Fruit fly (Drosophila melanogaster) whole organism, wandering third instar larva: Measurements from ENCODE around the gene Graf.

Source experiments
- Dif ChIP-seq: fragments of 200-275, 200-300 bp; sonication (Bioruptor generic); optimal IDR thresholded peaks from 2 replicates; lab custom pipeline; 2018; ENCODE audit warnings: missing biosample characterization, missing genetic modification characterization; ENCODE audit not compliant: partially characterized antibody
- N ChIP-seq: fragments of >200 bp; optimal IDR thresholded peaks from 2 replicates; lab custom pipeline; 2018; ENCODE audit warnings: missing biosample characterization, missing external identifiers, missing genetic modification characterization
- Vsx2 ChIP-seq: fragments of 200-300, 225-300 bp; sonication (Bioruptor generic); optimal IDR thresholded peaks from 2 replicates; lab custom pipeline; 2018; ENCODE audit warnings: missing biosample characterization, missing genetic modification characterization; ENCODE audit not compliant: partially characterized antibody
- fru ChIP-seq: fragments of 200-800 bp; sonication (Bioruptor generic); optimal IDR thresholded peaks from 3 replicates; lab custom pipeline; 2016; ENCODE audit warnings: missing biosample characterization, mild to moderate bottlenecking, missing genetic modification characterization
- h ChIP-seq: fragments of 200-800 bp; sonication (Bioruptor generic); optimal IDR thresholded peaks from 3 replicates; lab custom pipeline; 2016; ENCODE audit warnings: missing biosample characterization, mild to moderate bottlenecking, missing genetic modification characterization
- psq ChIP-seq: fragments of 200-800 bp; sonication (Bioruptor generic); optimal IDR thresholded peaks from 3 replicates; lab custom pipeline; 2017; ENCODE audit warnings: missing biosample characterization, mild to moderate bottlenecking, missing genetic modification characterization, moderate library complexity
- sv ChIP-seq: fragments of 200-800 bp; sonication (Bioruptor generic); optimal IDR thresholded peaks from 3 replicates; lab custom pipeline; 2016; ENCODE audit warnings: missing biosample characterization, missing genetic modification characterization
- tai ChIP-seq: sonication (Bioruptor generic); optimal IDR thresholded peaks from 2 replicates; lab custom pipeline; 2016; ENCODE audit warnings: missing biosample characterization, missing genetic modification characterization

DNA sequence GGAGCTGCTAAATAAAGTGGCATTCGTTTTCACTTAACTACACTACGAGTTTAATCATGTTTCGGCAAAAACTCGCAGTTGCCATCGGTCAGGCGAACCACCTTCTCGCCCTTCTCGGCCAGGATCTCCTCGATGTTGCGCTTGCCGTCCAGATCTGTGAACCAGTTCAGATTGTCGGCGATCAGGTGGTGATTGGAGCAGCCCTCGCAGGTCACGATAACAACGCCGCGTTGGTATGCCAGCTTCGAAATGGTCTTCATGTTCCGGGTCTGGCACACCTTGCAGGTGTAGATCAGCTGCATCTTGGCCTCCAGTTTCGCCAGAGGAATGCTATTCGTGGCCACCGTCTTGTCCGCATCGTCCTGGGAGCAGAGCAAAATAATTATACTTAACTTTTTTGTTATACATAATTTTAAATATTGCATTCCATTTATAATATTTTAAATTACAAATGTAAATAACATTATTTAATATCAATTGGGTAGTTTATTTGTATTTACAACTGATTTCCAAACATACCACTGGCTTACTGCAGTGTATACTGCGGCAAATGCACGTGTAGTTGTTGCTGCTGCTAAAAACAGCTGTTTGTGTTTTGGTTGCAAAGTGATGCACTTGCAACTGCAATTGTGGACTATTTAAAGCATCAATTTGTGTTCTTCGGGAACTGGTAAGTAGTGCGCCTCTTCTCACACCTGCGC, 27.2 kb downstream of the Graf start:
- TF ChIP-seq fru (GFP tag; lab: Kevin White, UChicago) = no peak
- TF ChIP-seq psq (GFP tag; lab: Kevin White, UChicago) = no peak
- TF ChIP-seq h (GFP tag; lab: Kevin White, UChicago) = no peak
- no peak for TF ChIP-seq sv (GFP tag; lab: Kevin White, UChicago)
- TF ChIP-seq Vsx2 (GFP tag; lab: Kevin White, UChicago) = no peak
- TF ChIP-seq N (GFP tag; lab: Kevin White, UChicago) = no peak
- no peak for TF ChIP-seq tai (GFP tag; lab: Kevin White, UChicago)
- no peak for TF ChIP-seq Dif
